Worm (Caenorhabditis elegans) whole organism, L4 larva: ENCODE data around the gene srh-74.

Experiments used
- F26F4.8 ChIP-seq: fragments of 200-800 bp; sonication (Bioruptor generic); conservative IDR thresholded peaks from 2 replicates; pipeline ENCODE4 v1.3.6; 2022; ENCODE audit warnings: missing genetic modification characterization, missing compliant biosample characterization
- F37D6.2 ChIP-seq: sonication (generic microtip); optimal IDR thresholded peaks from 2 replicates; lab custom pipeline; 2016; ENCODE audit warnings: mild to moderate bottlenecking, missing genetic modification characterization, missing compliant biosample characterization
- F44E2.7 ChIP-seq: fragments of 200-800 bp; sonication (Bioruptor generic); IDR thresholded peaks from 2 replicates; pipeline ENCODE4 v2.1.2; 2022; ENCODE audit warnings: missing genetic modification characterization, missing compliant biosample characterization
- F49E8.2 ChIP-seq: sonication (generic microtip); optimal IDR thresholded peaks from 2 replicates; lab custom pipeline; 2016; ENCODE audit warnings: missing compliant biosample characterization, mild to moderate bottlenecking, missing genetic modification characterization, borderline replicate concordance
- T20F7.1 ChIP-seq: fragments of 200-800 bp; sonication (Bioruptor generic); optimal IDR thresholded peaks from 2 replicates; lab custom pipeline; 2018; ENCODE audit warnings: mild to moderate bottlenecking, missing genetic modification characterization, missing compliant biosample characterization
- T26A8.4 ChIP-seq: fragments of 200-800 bp; sonication (Bioruptor generic); IDR thresholded peaks from 2 replicates; pipeline ENCODE4 v1.3.6; 2022; ENCODE audit warnings: missing genetic modification characterization, missing compliant biosample characterization
- Y48G9A.11 ChIP-seq: fragments of 200-800 bp; sonication (Bioruptor generic); IDR thresholded peaks from 2 replicates; pipeline ENCODE4 v1.3.6; 2022; ENCODE audit warnings: missing genetic modification reagents, missing genetic modification characterization, missing compliant biosample characterization
- Y5F2A.4 ChIP-seq: fragments of 200-800 bp; sonication (Bioruptor generic); optimal IDR thresholded peaks from 2 replicates; lab custom pipeline; 2018; ENCODE audit warnings: mild to moderate bottlenecking, missing genetic modification characterization, missing compliant biosample characterization
- aha-1 ChIP-seq: fragments of 150-350 bp; peaks from one replicate; lab custom pipeline; 2014; ENCODE audit warnings: missing biosample characterization, missing genetic modification characterization
- arid-1 ChIP-seq: fragments of 200-800 bp; sonication (Bioruptor generic); conservative IDR thresholded peaks from 2 replicates; pipeline ENCODE4 v1.3.6; 2022; ENCODE audit warnings: missing genetic modification reagents, missing genetic modification characterization, missing compliant biosample characterization
- attf-4 ChIP-seq: sonication (generic microtip); optimal IDR thresholded peaks from 3 replicates; lab custom pipeline; 2017; ENCODE audit warnings: missing biosample characterization, missing genetic modification characterization
- ceh-20 ChIP-seq: fragments of 200-800 bp; sonication (Bioruptor generic); IDR thresholded peaks from 2 replicates; pipeline ENCODE4 v1.3.6; 2022; ENCODE audit warnings: missing genetic modification reagents, missing genetic modification characterization, missing compliant biosample characterization
- ceh-32 ChIP-seq: sonication (generic microtip); optimal IDR thresholded peaks from 2 replicates; lab custom pipeline; 2016; ENCODE audit warnings: mild to moderate bottlenecking, missing genetic modification characterization, missing compliant biosample characterization; ENCODE audit not compliant: poor library complexity
- daf-16 ChIP-seq, 3 experiments: sonication (generic microtip); optimal IDR thresholded peaks; 2 replicates each; lab custom pipeline; 2016 to 2017; ENCODE audit warnings: missing genetic modification characterization in 3 of 3, missing genetic modification reagents in 3 of 3, mild to moderate bottlenecking in 2 of 3, missing compliant biosample characterization in 2 of 3, missing biosample characterization in 1 of 3, moderate library complexity in 1 of 3
- daf-19 ChIP-seq: fragments of 200-800 bp; sonication (Bioruptor generic); conservative IDR thresholded peaks from 2 replicates; pipeline ENCODE4 v1.3.6; 2022; ENCODE audit warnings: missing genetic modification characterization, missing compliant biosample characterization
- dmd-8 ChIP-seq: fragments of 200-800 bp; sonication (Bioruptor generic); IDR thresholded peaks from 2 replicates; pipeline ENCODE4 v1.3.6; 2022; ENCODE audit warnings: missing genetic modification characterization, missing compliant biosample characterization
- dmd-9 ChIP-seq: fragments of 200-800 bp; sonication (Bioruptor generic); IDR thresholded peaks from 2 replicates; pipeline ENCODE4 v1.3.6; 2022; ENCODE audit warnings: missing genetic modification reagents, missing genetic modification characterization, missing compliant biosample characterization
- egl-27 ChIP-seq: sonication (generic microtip); optimal IDR thresholded peaks from 3 replicates; lab custom pipeline; 2017; ENCODE audit warnings: missing biosample characterization, missing genetic modification reagents, missing genetic modification characterization
- egl-43 ChIP-seq: fragments of 200-800 bp; sonication (Bioruptor generic); IDR thresholded peaks from 2 replicates; pipeline ENCODE4 v1.3.6; 2022; ENCODE audit warnings: missing genetic modification reagents, missing genetic modification characterization, missing compliant biosample characterization
- fos-1 ChIP-seq: fragments of 150-350 bp; optimal IDR thresholded peaks from 2 replicates; lab custom pipeline; 2014; ENCODE audit warnings: missing biosample characterization, missing genetic modification characterization
- hlh-30 ChIP-seq: sonication (generic microtip); optimal IDR thresholded peaks from 2 replicates; lab custom pipeline; 2017; ENCODE audit warnings: antibody characterized with exemption, mild to moderate bottlenecking, missing genetic modification characterization, missing compliant biosample characterization; ENCODE audit not compliant: insufficient read depth
- lin-29 ChIP-seq: fragments of 200-800 bp; sonication (Bioruptor generic); IDR thresholded peaks from 2 replicates; pipeline ENCODE4 v1.3.6; 2022; ENCODE audit warnings: missing genetic modification reagents, missing genetic modification characterization, missing compliant biosample characterization
- lin-38 ChIP-seq: fragments of 200-800 bp; sonication (Bioruptor generic); IDR thresholded peaks from 2 replicates; pipeline ENCODE4 v1.3.6; 2022; ENCODE audit warnings: missing genetic modification reagents, missing genetic modification characterization, missing compliant biosample characterization
- lsy-2 ChIP-seq, 2 experiments: fragments of 150-350 bp in 1 of 2; sonication (generic microtip) in 1 of 2; optimal IDR thresholded peaks; 2 replicates each; lab custom pipeline; 2014 to 2017; ENCODE audit warnings: missing biosample characterization in 2 of 2, missing genetic modification characterization in 2 of 2
- madf-5 ChIP-seq, 2 experiments: fragments of 200-800 bp; sonication (Bioruptor generic); IDR thresholded peaks; 2 replicates each; pipeline ENCODE4 v1.3.6; 2022; ENCODE audit warnings: missing compliant biosample characterization in 2 of 2, missing genetic modification characterization in 2 of 2
- madf-9 ChIP-seq: fragments of 200-800 bp; sonication (Bioruptor generic); conservative IDR thresholded peaks from 2 replicates; pipeline ENCODE4 v1.3.6; 2022; ENCODE audit warnings: missing genetic modification reagents, missing genetic modification characterization, missing compliant biosample characterization
- mdl-1 ChIP-seq, 2 experiments: fragments of 150-350 bp in 1 of 2; sonication (generic microtip) in 1 of 2; optimal IDR thresholded peaks; 2 replicates each; lab custom pipeline; 2014 to 2017; ENCODE audit warnings: missing biosample characterization in 2 of 2, missing genetic modification characterization in 2 of 2
- mdt-29 ChIP-seq: fragments of 200-800 bp; sonication (Bioruptor generic); IDR thresholded peaks from 2 replicates; pipeline ENCODE4 v1.3.6; 2022; ENCODE audit warnings: missing genetic modification reagents, missing genetic modification characterization, missing compliant biosample characterization
- mes-2 ChIP-seq: sonication (generic microtip); optimal IDR thresholded peaks from 2 replicates; lab custom pipeline; 2016; ENCODE audit warnings: missing genotype, mild to moderate bottlenecking, missing genetic modification characterization, missing compliant biosample characterization; ENCODE audit not compliant: poor library complexity, severe bottlenecking
- mxl-2 ChIP-seq: fragments of 200-800 bp; sonication (Bioruptor generic); conservative IDR thresholded peaks from 2 replicates; pipeline ENCODE4 v1.3.6; 2022; ENCODE audit warnings: missing genetic modification reagents, missing genetic modification characterization, missing compliant biosample characterization
- nhr-11 ChIP-seq: fragments of 150-350 bp; optimal IDR thresholded peaks from 2 replicates; lab custom pipeline; 2014; ENCODE audit warnings: missing biosample characterization, missing genetic modification characterization
- nhr-111 ChIP-seq: fragments of 200-800 bp; sonication (Bioruptor generic); optimal IDR thresholded peaks from 2 replicates; lab custom pipeline; 2018; ENCODE audit warnings: mild to moderate bottlenecking, missing genetic modification characterization, missing compliant biosample characterization
- nhr-237 ChIP-seq: sonication (generic microtip); optimal IDR thresholded peaks from 2 replicates; lab custom pipeline; 2017; ENCODE audit warnings: missing biosample characterization, missing genetic modification characterization
- nhr-25 ChIP-seq: sonication (generic microtip); optimal IDR thresholded peaks from 2 replicates; lab custom pipeline; 2017; ENCODE audit warnings: missing genetic modification characterization, mild to moderate bottlenecking, missing compliant biosample characterization, antibody characterized with exemption, moderate library complexity, borderline replicate concordance; ENCODE audit not compliant: insufficient read depth
- nhr-28 ChIP-seq: fragments of 150-350 bp; optimal IDR thresholded peaks from 2 replicates; lab custom pipeline; 2014; ENCODE audit warnings: missing biosample characterization, missing genetic modification characterization
- nhr-41 ChIP-seq: fragments of 200-800 bp; sonication (Bioruptor generic); IDR thresholded peaks from 2 replicates; pipeline ENCODE4 v1.3.6; 2022; ENCODE audit warnings: missing genetic modification reagents, missing genetic modification characterization, missing compliant biosample characterization
- nhr-42 ChIP-seq: fragments of 200-800 bp; sonication (Bioruptor generic); IDR thresholded peaks from 2 replicates; pipeline ENCODE4 v1.3.6; 2022; ENCODE audit warnings: missing genetic modification characterization, missing compliant biosample characterization
- nhr-77 ChIP-seq: fragments of 150-350 bp; optimal IDR thresholded peaks from 2 replicates; lab custom pipeline; 2014; ENCODE audit warnings: missing biosample characterization, missing genetic modification characterization
- php-3 ChIP-seq: fragments of 200-800 bp; sonication (Bioruptor generic); IDR thresholded peaks from 2 replicates; pipeline ENCODE4 v1.3.6; 2022; ENCODE audit warnings: missing genetic modification reagents, missing genetic modification characterization, missing compliant biosample characterization
- rbr-2 ChIP-seq: sonication (generic microtip); optimal IDR thresholded peaks from 2 replicates; lab custom pipeline; 2016; ENCODE audit warnings: missing genotype, missing genetic modification characterization, missing compliant biosample characterization
- sdz-12 ChIP-seq: fragments of 200-800 bp; sonication (Bioruptor generic); optimal IDR thresholded peaks from 2 replicates; lab custom pipeline; 2018; ENCODE audit warnings: mild to moderate bottlenecking, missing genetic modification characterization, missing compliant biosample characterization
- snpc-1.2 ChIP-seq: fragments of 200-800 bp; sonication (Bioruptor generic); IDR thresholded peaks from 2 replicates; pipeline ENCODE4 v1.3.6; 2022; ENCODE audit warnings: missing genetic modification reagents, missing genetic modification characterization, missing compliant biosample characterization
- unc-62 ChIP-seq, 3 experiments: fragments of 150-350 bp in 1 of 3; sonication (generic microtip); optimal IDR thresholded peaks in 2 of 3; peaks in 1 of 3; 1 replicate in 1 of 3; 2 replicates in 2 of 3; lab custom pipeline; 2014 to 2017; ENCODE audit warnings: missing biosample characterization in 3 of 3, missing genetic modification characterization in 3 of 3, missing genetic modification reagents in 3 of 3, missing genotype in 1 of 3
- vab-7 ChIP-seq: fragments of 200-800 bp; sonication (Bioruptor generic); IDR thresholded peaks from 2 replicates; pipeline ENCODE4 v1.3.6; 2022; ENCODE audit warnings: missing genetic modification reagents, missing genetic modification characterization, missing compliant biosample characterization
- zip-2 ChIP-seq: fragments of 150-350 bp; optimal IDR thresholded peaks from 2 replicates; lab custom pipeline; 2014; ENCODE audit warnings: missing biosample characterization, missing genetic modification characterization
- ztf-11 ChIP-seq: fragments of 150-350 bp; optimal IDR thresholded peaks from 2 replicates; lab custom pipeline; 2014; ENCODE audit warnings: missing biosample characterization, missing genetic modification characterization
- ztf-7 ChIP-seq: fragments of 150-350 bp; optimal IDR thresholded peaks from 2 replicates; lab custom pipeline; 2014; ENCODE audit warnings: missing biosample characterization, missing genetic modification characterization

srh-74 gene

ce11 chrV:11061887-11062286 is 13.3 kb upstream of the srh-74 start:
- TF ChIP-seq T26A8.4 (GFP tag; lab: Robert Waterston, UW) = no peak
- TF ChIP-seq nhr-77 = no peak
- TF ChIP-seq dmd-8 (GFP tag; lab: Robert Waterston, UW) = no peak
- TF ChIP-seq nhr-11 = no peak
- peak; percentile 62 for TF ChIP-seq hlh-30 (tag; lab: Kevin White, UChicago)
- no peak for TF ChIP-seq arid-1
- peak in 1 of 2 experiments; percentile 81 for TF ChIP-seq unc-62 (GFP tag; optimal IDR thresholded peaks at IDR 0.05 in 1 of 2; lab: Kevin White, UChicago)
- TF ChIP-seq unc-62 (tag; optimal IDR thresholded peaks at IDR 0.05; lab: Kevin White, UChicago) = no peak
- TF ChIP-seq zip-2 (tag; lab: Kevin White, UChicago) = no peak
- no peak for TF ChIP-seq fos-1 (tag; lab: Kevin White, UChicago)
- no peak for TF ChIP-seq mdt-29 (GFP tag; lab: Robert Waterston, UW)
- TF ChIP-seq mdl-1 (tag; optimal IDR thresholded peaks at IDR 0.05; lab: Kevin White, UChicago) = peak in 1 of 2 experiments; percentile 14
- no peak for TF ChIP-seq egl-43
- TF ChIP-seq sdz-12 (GFP tag; lab: Kevin White, UChicago) = no peak
- peak in 1 of 2 experiments; percentile 65 for TF ChIP-seq daf-16 (GFP tag; optimal IDR thresholded peaks at IDR 0.05; lab: Kevin White, UChicago)
- TF ChIP-seq daf-16 (tag; optimal IDR thresholded peaks at IDR 0.05; lab: Kevin White, UChicago) = no peak
- no peak for TF ChIP-seq Y5F2A.4 (GFP tag; lab: Kevin White, UChicago)
- TF ChIP-seq, all 104 proteins: peak for 4

ce11 chrV:11060239-11060984 is 11.8 kb upstream of the srh-74 start, which contains the start of gene T04C12.11:
Gene T04C12.11, minus strand, starts transcription at chrV:11060289.
- TF ChIP-seq lsy-2 (tag; optimal IDR thresholded peaks at IDR 0.05; lab: Kevin White, UChicago) (peak in 1 of 2 experiments; percentile 24), lin-38 (GFP tag; lab: Robert Waterston, UW) (no peak), ztf-7 (no peak), ceh-32 (tag; lab: Kevin White, UChicago) (no peak), daf-19 (no peak), F49E8.2 (tag; lab: Kevin White, UChicago) (no peak), mxl-2 (GFP tag; lab: Robert Waterston, UW) (no peak), nhr-111 (GFP tag; lab: Kevin White, UChicago) (no peak), ztf-11 (tag; lab: Kevin White, UChicago) (no peak), mdl-1 (tag; optimal IDR thresholded peaks at IDR 0.05; lab: Kevin White, UChicago) (peak in 1 of 2 experiments; percentile 16), lin-29 (GFP tag; lab: Robert Waterston, UW) (no peak), nhr-237 (tag; lab: Kevin White, UChicago) (no peak), F26F4.8 (GFP tag; lab: Robert Waterston, UW) (no peak), nhr-25 (tag; lab: Kevin White, UChicago) (peak; percentile 18), snpc-1.2 (GFP tag; lab: Robert Waterston, UW) (no peak), dmd-9 (GFP tag; lab: Robert Waterston, UW) (no peak), vab-7 (GFP tag; lab: Robert Waterston, UW) (no peak), rbr-2 (tag; lab: Kevin White, UChicago) (no peak), T20F7.1 (GFP tag; lab: Kevin White, UChicago) (peak; percentile 34), egl-27 (tag; lab: Kevin White, UChicago) (no peak), nhr-28 (tag; lab: Kevin White, UChicago) (peak; percentile 23), attf-4 (tag; lab: Kevin White, UChicago) (no peak), F37D6.2 (tag; lab: Kevin White, UChicago) (no peak), F44E2.7 (GFP tag; lab: Robert Waterston, UW) (no peak), aha-1 (tag; lab: Kevin White, UChicago) (no peak), nhr-41 (no peak), mes-2 (tag; lab: Kevin White, UChicago) (no peak), nhr-42 (no peak), Y48G9A.11 (no peak), php-3 (GFP tag; lab: Robert Waterston, UW) (no peak), ceh-20 (no peak), madf-5 (GFP tag; IDR thresholded peaks at IDR 0.05; lab: Robert Waterston, UW) (no peak), madf-9 (GFP tag; lab: Robert Waterston, UW) (no peak), hlh-30 (tag; lab: Kevin White, UChicago) (peak; percentile 61)
